Worm (Caenorhabditis elegans) whole organism, young adult: ENCODE data around the gene F41C3.11.
A peak's percentile ranks its signal among the peaks of the same experiment; 100 is the strongest.

ENCODE experiments used
- B0019.2 ChIP-seq: fragments of 200-800 bp; sonication (Bioruptor generic); conservative IDR thresholded peaks from 2 replicates; pipeline ENCODE4 v1.3.6; 2022; ENCODE audit warnings: missing genetic modification reagents, missing genetic modification characterization, missing compliant biosample characterization
- B0336.3 ChIP-seq: fragments of 200-800 bp; sonication (Bioruptor generic); IDR thresholded peaks from 2 replicates; pipeline ENCODE4 v1.3.6; 2022; ENCODE audit warnings: missing genetic modification characterization, missing compliant biosample characterization
- F10E7.11 ChIP-seq: sonication (generic microtip); optimal IDR thresholded peaks from 2 replicates; lab custom pipeline; 2017; ENCODE audit warnings: mild to moderate bottlenecking, missing genetic modification characterization, moderate library complexity, missing compliant biosample characterization
- F33H1.4 ChIP-seq: fragments of 200-800 bp; sonication (Bioruptor generic); IDR thresholded peaks from 2 replicates; pipeline ENCODE4 v1.3.6; 2022; ENCODE audit warnings: missing genetic modification reagents, missing genetic modification characterization, missing compliant biosample characterization
- F37B4.10 ChIP-seq: fragments of 200-800 bp; sonication (Bioruptor generic); IDR thresholded peaks from 2 replicates; pipeline ENCODE4 v1.3.6; 2022; ENCODE audit warnings: missing genetic modification characterization, missing compliant biosample characterization
- F49E8.2 ChIP-seq: sonication (generic microtip); optimal IDR thresholded peaks from 3 replicates; lab custom pipeline; 2017; ENCODE audit warnings: missing genetic modification characterization, mild to moderate bottlenecking, missing compliant biosample characterization, antibody characterized with exemption, moderate library complexity; ENCODE audit not compliant: insufficient read depth
- F57C9.4 ChIP-seq: sonication (generic microtip); optimal IDR thresholded peaks from 2 replicates; lab custom pipeline; 2017; ENCODE audit warnings: mild to moderate bottlenecking, missing genetic modification characterization, missing compliant biosample characterization
- T26A5.8 ChIP-seq: sonication (generic microtip); optimal IDR thresholded peaks from 2 replicates; lab custom pipeline; 2016; ENCODE audit warnings: missing genetic modification characterization, missing compliant biosample characterization
- Y95B8A.8 ChIP-seq: fragments of 200-800 bp; sonication (Bioruptor generic); IDR thresholded peaks from 2 replicates; pipeline ENCODE4 v1.3.6; 2022; ENCODE audit warnings: missing genetic modification reagents, missing genetic modification characterization, missing compliant biosample characterization
- akir-1 ChIP-seq: fragments of 200-800 bp; sonication (Bioruptor generic); optimal IDR thresholded peaks from 2 replicates; lab custom pipeline; 2018; ENCODE audit warnings: mild to moderate bottlenecking, missing genetic modification characterization, moderate library complexity, missing compliant biosample characterization
- ama-1 ChIP-seq, 3 experiments: fragments of 150-350 bp in 1 of 3; sonication (generic microtip) in 2 of 3; optimal IDR thresholded peaks; 2 replicates each; lab custom pipeline; 2014 to 2018; ENCODE audit warnings: missing biosample characterization in 2 of 3, missing genetic modification characterization in 2 of 3, missing genetic modification reagents in 2 of 3
- atf-7 ChIP-seq: sonication (generic microtip); optimal IDR thresholded peaks from 2 replicates; lab custom pipeline; 2017; ENCODE audit warnings: mild to moderate bottlenecking, missing genetic modification characterization, missing compliant biosample characterization
- athp-1 ChIP-seq: sonication (generic microtip); optimal IDR thresholded peaks from 2 replicates; lab custom pipeline; 2017; ENCODE audit warnings: mild to moderate bottlenecking, missing genetic modification characterization, missing compliant biosample characterization
- attf-3 ChIP-seq: fragments of 200-800 bp; sonication (Bioruptor generic); conservative IDR thresholded peaks from 2 replicates; pipeline ENCODE4 v1.3.6; 2022; ENCODE audit warnings: missing genetic modification reagents, missing genetic modification characterization, missing compliant biosample characterization
- bed-1 ChIP-seq: fragments of 200-800 bp; sonication (Bioruptor generic); IDR thresholded peaks from 2 replicates; pipeline ENCODE4 v1.3.6; 2022; ENCODE audit warnings: missing genetic modification reagents, missing genetic modification characterization, missing compliant biosample characterization
- ceh-79 ChIP-seq: sonication (generic microtip); optimal IDR thresholded peaks from 2 replicates; lab custom pipeline; 2017; ENCODE audit warnings: mild to moderate bottlenecking, missing genetic modification characterization, missing compliant biosample characterization
- chd-7 ChIP-seq: sonication (generic microtip); optimal IDR thresholded peaks from 2 replicates; lab custom pipeline; 2016; ENCODE audit warnings: mild to moderate bottlenecking, missing genetic modification characterization, moderate library complexity, missing compliant biosample characterization
- him-1 ChIP-seq: sonication (generic microtip); optimal IDR thresholded peaks from 2 replicates; lab custom pipeline; 2016; ENCODE audit warnings: missing genotype, missing genetic modification reagents, missing genetic modification characterization, missing compliant biosample characterization
- hmg-1.2 ChIP-seq: fragments of 200-800 bp; sonication (Bioruptor generic); IDR thresholded peaks from 2 replicates; pipeline ENCODE4 v1.3.6; 2022; ENCODE audit warnings: missing genetic modification reagents, missing genetic modification characterization, missing compliant biosample characterization
- hmg-20 ChIP-seq: fragments of 200-800 bp; sonication (Bioruptor generic); IDR thresholded peaks from 2 replicates; pipeline ENCODE4 v1.3.6; 2022; ENCODE audit warnings: missing genetic modification reagents, missing genetic modification characterization, missing compliant biosample characterization
- hsf-1 ChIP-seq: fragments of 200-800 bp; sonication (Bioruptor generic); IDR thresholded peaks from 2 replicates; pipeline ENCODE4 v1.3.6; 2022; ENCODE audit warnings: missing genetic modification reagents, missing genetic modification characterization, missing compliant biosample characterization
- lin-40 ChIP-seq: sonication (generic microtip); optimal IDR thresholded peaks from 2 replicates; lab custom pipeline; 2016; ENCODE audit warnings: missing genetic modification characterization, mild to moderate bottlenecking, missing compliant biosample characterization, missing genotype, missing genetic modification reagents
- lsy-27 ChIP-seq: sonication (generic microtip); optimal IDR thresholded peaks from 2 replicates; lab custom pipeline; 2017; ENCODE audit warnings: missing genetic modification characterization, mild to moderate bottlenecking, missing compliant biosample characterization, antibody characterized with exemption, missing genotype, borderline replicate concordance; ENCODE audit not compliant: insufficient read depth
- madf-3 ChIP-seq: fragments of 200-800 bp; sonication (Bioruptor generic); IDR thresholded peaks from 2 replicates; pipeline ENCODE4 v1.3.6; 2022; ENCODE audit warnings: missing genetic modification reagents, missing genetic modification characterization, missing compliant biosample characterization
- mcd-1 ChIP-seq: fragments of 200-800 bp; sonication (Bioruptor generic); IDR thresholded peaks from 2 replicates; pipeline ENCODE4 v1.3.6; 2022; ENCODE audit warnings: missing genetic modification reagents, missing genetic modification characterization, missing compliant biosample characterization
- mel-28 ChIP-seq: sonication (generic microtip); optimal IDR thresholded peaks from 2 replicates; lab custom pipeline; 2016; ENCODE audit warnings: borderline replicate concordance, mild to moderate bottlenecking, missing genetic modification characterization, missing compliant biosample characterization
- nhr-90 ChIP-seq: sonication (generic microtip); optimal IDR thresholded peaks from 2 replicates; lab custom pipeline; 2016; ENCODE audit warnings: missing genotype, mild to moderate bottlenecking, missing genetic modification characterization, missing compliant biosample characterization
- rec-8 ChIP-seq, 2 experiments: sonication (generic microtip); optimal IDR thresholded peaks; 2 replicates each; lab custom pipeline; 2016; ENCODE audit warnings: mild to moderate bottlenecking in 2 of 2, missing genetic modification characterization in 2 of 2, missing genetic modification reagents in 2 of 2, missing genotype in 2 of 2, missing biosample characterization in 1 of 2, missing compliant biosample characterization in 1 of 2, moderate library complexity in 1 of 2
- sdz-38 ChIP-seq: sonication (generic microtip); optimal IDR thresholded peaks from 2 replicates; lab custom pipeline; 2016; ENCODE audit warnings: missing genotype, missing genetic modification characterization, missing compliant biosample characterization
- sea-2 ChIP-seq: fragments of 200-800 bp; sonication (Bioruptor generic); IDR thresholded peaks from 2 replicates; pipeline ENCODE4 v1.3.6; 2022; ENCODE audit warnings: missing genetic modification characterization, missing compliant biosample characterization
- snpc-1.3 ChIP-seq: sonication (generic microtip); optimal IDR thresholded peaks from 2 replicates; lab custom pipeline; 2017; ENCODE audit warnings: missing genetic modification characterization, mild to moderate bottlenecking, missing compliant biosample characterization, antibody characterized with exemption, moderate library complexity, missing genotype, missing genetic modification reagents; ENCODE audit not compliant: insufficient read depth
- snpc-4 ChIP-seq, 5 experiments: fragments of 150-350 bp in 1 of 5; sonication (generic microtip) in 4 of 5; optimal IDR thresholded peaks; 2 replicates each; lab custom pipeline; 2014 to 2018; ENCODE audit warnings: missing genetic modification characterization in 5 of 5, missing biosample characterization in 3 of 5, antibody characterized with exemption in 2 of 5, mild to moderate bottlenecking in 2 of 5, missing compliant biosample characterization in 2 of 5, missing genotype in 2 of 5, moderate library complexity in 2 of 5, missing genetic modification reagents in 1 of 5
- somi-1 ChIP-seq: fragments of 200-800 bp; sonication (Bioruptor generic); optimal IDR thresholded peaks from 2 replicates; lab custom pipeline; 2018; ENCODE audit warnings: mild to moderate bottlenecking, missing genetic modification characterization, missing compliant biosample characterization
- unc-62 ChIP-seq: fragments of 150-350 bp; optimal IDR thresholded peaks from 2 replicates; lab custom pipeline; 2014; ENCODE audit warnings: missing biosample characterization, missing genetic modification reagents, missing genetic modification characterization
- zfh-2 ChIP-seq: fragments of 200-800 bp; sonication (Bioruptor generic); conservative IDR thresholded peaks from 2 replicates; pipeline ENCODE4 v1.3.6; 2022; ENCODE audit warnings: missing genetic modification reagents, missing genetic modification characterization, missing compliant biosample characterization
- ztf-26 ChIP-seq: sonication (generic microtip); optimal IDR thresholded peaks from 2 replicates; lab custom pipeline; 2017; ENCODE audit warnings: missing genetic modification characterization, missing compliant biosample characterization

The F41C3.11 gene

ce11 chrII:4749581-4749980 is 15.8 kb upstream of the F41C3.11 start, which contains the start of gene F41C3.2:
Gene F41C3.2 (plus strand): TSS chrII:4749968.
- TF ChIP-seq F49E8.2 (tag; lab: Kevin White, UChicago) (no peak), atf-7 (no peak), hsf-1 (GFP tag; lab: Robert Waterston, UW) (no peak), F10E7.11 (tag; lab: Kevin White, UChicago) (no peak), F37B4.10 (GFP tag; lab: Robert Waterston, UW) (no peak), hmg-1.2 (GFP tag; lab: Robert Waterston, UW) (no peak), Y95B8A.8 (GFP tag; lab: Robert Waterston, UW) (no peak), akir-1 (GFP tag; lab: Kevin White, UChicago) (no peak), zfh-2 (no peak), madf-3 (GFP tag; lab: Robert Waterston, UW) (no peak), rec-8 (tag; optimal IDR thresholded peaks at IDR 0.05; lab: Kevin White, UChicago) (no peak)

ce11 chrII:4748374-4748773 is 14.6 kb upstream of the F41C3.11 start:
- TF ChIP-seq F33H1.4 (GFP tag; lab: Robert Waterston, UW) (no peak), hmg-1.2 (GFP tag; lab: Robert Waterston, UW) (no peak), somi-1 (GFP tag; lab: Kevin White, UChicago) (peak; percentile 35), snpc-4 (GFP tag; optimal IDR thresholded peaks at IDR 0.05; lab: Kevin White, UChicago) (no peak), snpc-4 (tag; optimal IDR thresholded peaks at IDR 0.05; lab: Kevin White, UChicago) (no peak), sdz-38 (no peak), snpc-1.3 (no peak), B0336.3 (GFP tag; lab: Robert Waterston, UW) (no peak), lsy-27 (tag; lab: Kevin White, UChicago) (no peak), hmg-20 (no peak), bed-1 (GFP tag; lab: Robert Waterston, UW) (no peak), B0019.2 (GFP tag; lab: Robert Waterston, UW) (no peak), sea-2 (GFP tag; lab: Robert Waterston, UW) (no peak), F57C9.4 (tag; lab: Kevin White, UChicago) (no peak), attf-3 (GFP tag; lab: Robert Waterston, UW) (no peak), unc-62 (GFP tag; lab: Kevin White, UChicago) (no peak), ceh-79 (tag; lab: Kevin White, UChicago) (no peak), athp-1 (tag; lab: Kevin White, UChicago) (no peak), hsf-1 (GFP tag; lab: Robert Waterston, UW) (peak; percentile 77), lin-40 (tag; lab: Kevin White, UChicago) (peak; percentile 22), F37B4.10 (GFP tag; lab: Robert Waterston, UW) (no peak), chd-7 (no peak), nhr-90 (tag; lab: Kevin White, UChicago) (no peak), rec-8 (tag; optimal IDR thresholded peaks at IDR 0.05; lab: Kevin White, UChicago) (no peak), ztf-26 (tag; lab: Kevin White, UChicago) (peak; percentile 55), him-1 (no peak), mcd-1 (GFP tag; lab: Robert Waterston, UW) (no peak), ama-1 (optimal IDR thresholded peaks at IDR 0.05; lab: Kevin White, UChicago) (no peak), ama-1 (GFP tag; optimal IDR thresholded peaks at IDR 0.05; lab: Kevin White, UChicago) (no peak), mel-28 (tag; lab: Kevin White, UChicago) (no peak), T26A5.8 (tag; lab: Kevin White, UChicago) (no peak)
